Fruit fly (Drosophila melanogaster) whole organism, prepupa: ENCODE measurements around the gene dlp.

Experiments used
- CG10631 ChIP-seq: fragments of 200-800 bp; sonication (Bioruptor generic); optimal IDR thresholded peaks from 2 replicates; lab custom pipeline; 2016; ENCODE audit warnings: missing biosample characterization, missing genetic modification characterization
- CG9139 ChIP-seq: fragments of 200-800 bp; sonication (Bioruptor generic); optimal IDR thresholded peaks from 3 replicates; lab custom pipeline; 2017; ENCODE audit warnings: missing biosample characterization, mild to moderate bottlenecking, missing genetic modification characterization
- Ets21C ChIP-seq: fragments of 200-800 bp; sonication (Bioruptor generic); optimal IDR thresholded peaks from 3 replicates; lab custom pipeline; 2016; ENCODE audit warnings: missing biosample characterization, missing genetic modification characterization
- Lpt ChIP-seq: fragments of 200-800 bp; sonication (Bioruptor generic); optimal IDR thresholded peaks from 3 replicates; lab custom pipeline; 2016; ENCODE audit warnings: missing biosample characterization, missing genetic modification characterization
- fd59A ChIP-seq: fragments of 200-800 bp; sonication (Bioruptor generic); optimal IDR thresholded peaks from 2 replicates; lab custom pipeline; 2017; ENCODE audit warnings: missing biosample characterization, mild to moderate bottlenecking, missing genetic modification characterization, missing genetic modification reagents
- fkh ChIP-seq: fragments of 200-800 bp; sonication (Bioruptor generic); optimal IDR thresholded peaks from 3 replicates; lab custom pipeline; 2017; ENCODE audit warnings: missing biosample characterization, mild to moderate bottlenecking, missing genetic modification characterization, moderate library complexity
- svp ChIP-seq: fragments of 200-800 bp; sonication (Bioruptor generic); peaks from one replicate; lab custom pipeline; 2016; ENCODE audit warnings: missing biosample characterization, missing genetic modification characterization

DNA sequence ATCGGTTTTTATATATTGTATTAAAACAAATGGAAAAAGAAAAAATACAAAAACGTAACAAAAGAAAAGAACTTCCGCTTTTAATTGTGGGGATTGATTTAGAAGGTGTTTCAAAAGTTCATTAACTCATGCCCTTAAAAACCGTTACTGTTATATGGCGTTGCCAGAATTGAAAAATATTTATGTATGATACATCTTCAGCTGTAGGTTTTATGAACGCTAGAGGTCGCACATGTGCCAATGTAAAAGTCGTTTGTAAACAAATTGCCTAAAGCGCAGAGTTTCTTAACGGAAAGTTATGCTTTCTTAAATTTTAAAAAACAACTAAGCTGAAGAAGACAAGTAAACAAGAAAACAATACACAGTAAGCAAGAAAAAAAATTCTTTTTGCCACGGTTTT, 39.1 kb downstream of the dlp start:
- TF ChIP-seq Ets21C (GFP tag; lab: Kevin White, UChicago) (no peak), svp (GFP tag; lab: Kevin White, UChicago) (peak; percentile 20), CG9139 (no peak), fd59A (no peak), fkh (GFP tag; lab: Kevin White, UChicago) (peak; percentile 48), CG10631 (GFP tag; lab: Kevin White, UChicago) (no peak), Lpt (GFP tag; lab: Kevin White, UChicago) (no peak)
